Worm (Caenorhabditis elegans) whole organism, L1 larva: Measurements from ENCODE around the gene lact-5.

Experiments
- C16A3.4 ChIP-seq: fragments of 150-350 bp; optimal IDR thresholded peaks from 2 replicates; lab custom pipeline; 2014; ENCODE audit warnings: missing biosample characterization, missing genetic modification characterization
- C34B4.2 ChIP-seq: sonication (generic microtip); optimal IDR thresholded peaks from 2 replicates; lab custom pipeline; 2017; ENCODE audit warnings: mild to moderate bottlenecking, missing genetic modification characterization, missing compliant biosample characterization
- F16B12.6 ChIP-seq: fragments of 150-350 bp; optimal IDR thresholded peaks from 2 replicates; lab custom pipeline; 2014; ENCODE audit warnings: missing biosample characterization, missing genetic modification characterization
- Y116A8C.19 ChIP-seq: sonication (generic microtip); optimal IDR thresholded peaks from 2 replicates; lab custom pipeline; 2016; ENCODE audit warnings: missing compliant biosample characterization, missing genetic modification characterization, borderline replicate concordance
- alr-1 ChIP-seq: fragments of 200-800 bp; sonication (Bioruptor generic); optimal IDR thresholded peaks from 2 replicates; lab custom pipeline; 2018; ENCODE audit warnings: borderline replicate concordance, mild to moderate bottlenecking, missing genetic modification characterization, missing compliant biosample characterization
- aly-2 ChIP-seq: fragments of 150-350 bp; optimal IDR thresholded peaks from 2 replicates; lab custom pipeline; 2014; ENCODE audit warnings: missing biosample characterization, missing genetic modification characterization
- ceh-63 ChIP-seq: fragments of 200-800 bp; sonication (Bioruptor generic); optimal IDR thresholded peaks from 2 replicates; lab custom pipeline; 2018; ENCODE audit warnings: mild to moderate bottlenecking, missing genetic modification characterization, missing compliant biosample characterization
- ceh-8 ChIP-seq: fragments of 200-800 bp; sonication (Bioruptor generic); optimal IDR thresholded peaks from 2 replicates; lab custom pipeline; 2018; ENCODE audit warnings: mild to moderate bottlenecking, missing genetic modification characterization, moderate library complexity, missing compliant biosample characterization
- dpl-1 ChIP-seq, 3 experiments: fragments of 150-350 bp in 2 of 3; sonication (generic microtip) in 1 of 3; optimal IDR thresholded peaks; 2 replicates each; lab custom pipeline; 2014 to 2017; ENCODE audit warnings: missing biosample characterization in 3 of 3, missing genetic modification characterization in 3 of 3, missing genetic modification reagents in 3 of 3
- efl-1 ChIP-seq, 4 experiments: fragments of 150-350 bp; optimal IDR thresholded peaks in 3 of 4; peaks in 1 of 4; 1 replicate in 1 of 4; 2 replicates in 3 of 4; lab custom pipeline; 2014; ENCODE audit warnings: missing biosample characterization in 2 of 4, missing genetic modification characterization in 2 of 4, missing genetic modification reagents in 2 of 4
- egl-27 ChIP-seq, 2 experiments: fragments of 150-350 bp in 1 of 2; sonication (generic microtip); optimal IDR thresholded peaks; 3 replicates each; lab custom pipeline; 2017 to 2018; ENCODE audit warnings: missing biosample characterization in 2 of 2, missing genetic modification characterization in 2 of 2, missing genetic modification reagents in 2 of 2
- elt-2 ChIP-seq: sonication (generic microtip); optimal IDR thresholded peaks from 2 replicates; lab custom pipeline; 2016; ENCODE audit warnings: missing genetic modification characterization, mild to moderate bottlenecking, inconsistent platforms, missing compliant biosample characterization, missing genetic modification reagents
- elt-3 ChIP-seq, 6 experiments: fragments of 150-350 bp in 1 of 6; sonication (generic microtip); optimal IDR thresholded peaks; 2 replicates each; lab custom pipeline; 2017 to 2018; ENCODE audit warnings: missing biosample characterization in 6 of 6, missing genetic modification characterization in 6 of 6, inconsistent platforms in 1 of 6
- fkh-4 ChIP-seq: sonication (generic microtip); optimal IDR thresholded peaks from 2 replicates; lab custom pipeline; 2016; ENCODE audit warnings: missing compliant biosample characterization, missing genetic modification characterization, borderline replicate concordance
- grh-1 ChIP-seq: fragments of 200-800 bp; sonication (Bioruptor generic); IDR thresholded peaks from 2 replicates; pipeline ENCODE4 v1.3.6; 2022; ENCODE audit warnings: missing genetic modification reagents, missing genetic modification characterization, missing compliant biosample characterization
- irx-1 ChIP-seq: sonication (generic microtip); optimal IDR thresholded peaks from 2 replicates; lab custom pipeline; 2016; ENCODE audit warnings: missing genetic modification characterization, missing compliant biosample characterization
- jun-1 ChIP-seq: fragments of 150-350 bp; optimal IDR thresholded peaks from 2 replicates; lab custom pipeline; 2014; ENCODE audit warnings: missing biosample characterization, missing genetic modification reagents, missing genetic modification characterization
- lir-3 ChIP-seq: sonication (generic microtip); optimal IDR thresholded peaks from 2 replicates; lab custom pipeline; 2016; ENCODE audit warnings: mild to moderate bottlenecking, missing genetic modification characterization, moderate library complexity, missing compliant biosample characterization; ENCODE audit not compliant: poor library complexity
- mdl-1 ChIP-seq, 2 experiments: fragments of 150-350 bp; optimal IDR thresholded peaks; 2 replicates each; lab custom pipeline; 2014 to 2017; ENCODE audit warnings: missing biosample characterization in 2 of 2, missing genetic modification characterization in 2 of 2, inconsistent platforms in 1 of 2
- nhr-20 ChIP-seq: sonication (generic microtip); optimal IDR thresholded peaks from 2 replicates; lab custom pipeline; 2016; ENCODE audit warnings: mild to moderate bottlenecking, missing genetic modification characterization, missing compliant biosample characterization
- nhr-237 ChIP-seq: fragments of 150-350 bp; optimal IDR thresholded peaks from 2 replicates; lab custom pipeline; 2014; ENCODE audit warnings: missing biosample characterization, missing genetic modification characterization
- nhr-71 ChIP-seq: sonication (generic microtip); optimal IDR thresholded peaks from 2 replicates; lab custom pipeline; 2016; ENCODE audit warnings: mild to moderate bottlenecking, missing genetic modification characterization, moderate library complexity, missing compliant biosample characterization
- nhr-76 ChIP-seq: sonication (generic microtip); optimal IDR thresholded peaks from 2 replicates; lab custom pipeline; 2017; ENCODE audit warnings: missing biosample characterization, missing genetic modification characterization
- nhr-77 ChIP-seq: fragments of 150-350 bp; optimal IDR thresholded peaks from 2 replicates; lab custom pipeline; 2014; ENCODE audit warnings: missing biosample characterization, missing genetic modification characterization
- nhr-90 ChIP-seq: sonication (generic microtip); optimal IDR thresholded peaks from 2 replicates; lab custom pipeline; 2016; ENCODE audit warnings: mild to moderate bottlenecking, missing genetic modification characterization, missing compliant biosample characterization; ENCODE audit not compliant: poor library complexity
- pqm-1 ChIP-seq: sonication (generic microtip); optimal IDR thresholded peaks from 3 replicates; lab custom pipeline; 2017; ENCODE audit warnings: missing biosample characterization, missing genetic modification characterization
- rnt-1 ChIP-seq: sonication (generic microtip); optimal IDR thresholded peaks from 2 replicates; lab custom pipeline; 2016; ENCODE audit warnings: mild to moderate bottlenecking, missing genetic modification characterization, moderate library complexity, missing compliant biosample characterization
- sox-4 ChIP-seq: sonication (generic microtip); optimal IDR thresholded peaks from 2 replicates; lab custom pipeline; 2016; ENCODE audit warnings: missing genetic modification characterization, missing compliant biosample characterization
- swsn-7 ChIP-seq: sonication (generic microtip); optimal IDR thresholded peaks from 2 replicates; lab custom pipeline; 2016; ENCODE audit warnings: missing genetic modification characterization, missing compliant biosample characterization
- unc-130 ChIP-seq: fragments of 150-350 bp; optimal IDR thresholded peaks from 2 replicates; lab custom pipeline; 2017; ENCODE audit warnings: missing biosample characterization, missing genetic modification characterization, inconsistent platforms

The lact-5 gene

DNA sequence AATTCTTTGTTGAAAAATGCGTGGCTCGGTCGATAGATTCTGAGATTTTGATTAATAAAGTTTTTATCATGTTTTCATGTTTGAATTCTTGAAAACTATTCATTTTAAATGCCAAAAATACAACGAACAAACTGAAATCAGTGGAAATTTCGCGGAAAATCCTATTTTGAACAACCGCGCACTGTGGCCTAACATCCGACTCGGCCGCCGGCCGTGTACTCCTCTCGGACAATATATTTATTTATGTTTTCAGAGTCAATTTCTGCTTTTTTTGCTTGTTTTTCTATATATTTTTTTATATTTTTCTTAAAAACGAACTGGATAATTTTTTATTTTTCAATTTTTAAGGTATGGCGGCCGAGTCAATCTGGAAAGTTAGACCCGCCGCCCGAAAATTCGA lies 30.3 kb downstream of the lact-5 start, which contains the start of gene F26G1.1 (continued):
- peak; percentile 64 for TF ChIP-seq Y116A8C.19 (tag; lab: Kevin White, UChicago)
- no peak for TF ChIP-seq nhr-77
- peak in 1 of 2 experiments; percentile 50 for TF ChIP-seq mdl-1 (tag; optimal IDR thresholded peaks at IDR 0.05; lab: Kevin White, UChicago)
- no peak for TF ChIP-seq pqm-1 (tag; lab: Kevin White, UChicago)
- TF ChIP-seq alr-1 (tag; lab: Kevin White, UChicago), result no peak
- peak; percentile 95 for TF ChIP-seq lir-3 (tag; lab: Kevin White, UChicago)
- TF ChIP-seq elt-2 (tag; lab: Kevin White, UChicago), result peak; percentile 92
- peak; percentile 12 for TF ChIP-seq C16A3.4 (tag; lab: Kevin White, UChicago)
- peak; percentile 84 to 93 (median 92) for TF ChIP-seq dpl-1 (GFP tag; optimal IDR thresholded peaks at IDR 0.05; lab: Kevin White, UChicago)
- peak; percentile 93 for TF ChIP-seq nhr-90 (tag; lab: Kevin White, UChicago)
- TF ChIP-seq grh-1 (GFP tag; lab: Robert Waterston, UW), result peak; percentile 79

ce11 chrII:4790687-4791086 lies 30.9 kb downstream of the lact-5 start:
- TF ChIP-seq ceh-63 (GFP tag; lab: Kevin White, UChicago) (no peak), efl-1 (optimal IDR thresholded peaks at IDR 0.05; lab: Kevin White, UChicago) (peak in 1 of 2 experiments; percentile 1), efl-1 (GFP tag; optimal IDR thresholded peaks at IDR 0.05 in 1 of 2; lab: Kevin White, UChicago) (no peak), rnt-1 (peak; percentile 31), dpl-1 (GFP tag; optimal IDR thresholded peaks at IDR 0.05; lab: Kevin White, UChicago) (peak in 1 of 3 experiments; percentile 11), C34B4.2 (tag; lab: Kevin White, UChicago) (no peak)

- TF ChIP-seq efl-1 (optimal IDR thresholded peaks at IDR 0.05; lab: Kevin White, UChicago) (no peak), efl-1 (GFP tag; optimal IDR thresholded peaks at IDR 0.05 in 1 of 2; lab: Kevin White, UChicago) (peak in 1 of 2 experiments; percentile 53), elt-3 (tag; optimal IDR thresholded peaks at IDR 0.05; lab: Kevin White, UChicago) (no peak)
- TF ChIP-seq, all 84 proteins: peak for 1
Measured at ce11 chrII:4789835-4790343, 31.6 kb downstream of the lact-5 start, which contains the start of gene F26G1.15. F26G1.15 (plus strand) TSS chrII:4790293.

DNA sequence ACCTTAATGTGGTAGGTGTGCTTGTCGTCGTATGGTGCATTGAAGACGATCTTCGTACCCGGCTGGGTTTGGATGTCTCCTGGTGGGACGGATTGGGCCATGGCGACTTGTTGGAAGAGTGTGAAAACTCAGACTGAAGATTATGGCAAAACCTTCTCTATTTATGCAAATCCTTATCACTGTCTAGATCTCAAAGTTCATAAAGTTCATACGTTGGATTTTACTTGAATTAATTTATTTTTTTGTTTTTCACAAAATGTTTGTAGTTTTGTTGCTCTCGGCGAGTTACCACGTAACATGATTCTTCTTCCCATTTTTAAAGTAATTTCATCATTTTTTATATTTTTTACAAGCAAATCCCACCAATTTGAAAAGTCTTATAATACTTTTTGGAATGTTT lies 35.4 kb downstream of the lact-5 start, which contains the start of gene msp-3:
Gene msp-3 (minus strand): TSS at position 101 of the 400 bp plus-strand sequence.
- TF ChIP-seq nhr-20 (tag; lab: Kevin White, UChicago) (no peak), nhr-76 (tag; lab: Kevin White, UChicago) (no peak), aly-2 (tag; lab: Kevin White, UChicago) (no peak)

DNA sequence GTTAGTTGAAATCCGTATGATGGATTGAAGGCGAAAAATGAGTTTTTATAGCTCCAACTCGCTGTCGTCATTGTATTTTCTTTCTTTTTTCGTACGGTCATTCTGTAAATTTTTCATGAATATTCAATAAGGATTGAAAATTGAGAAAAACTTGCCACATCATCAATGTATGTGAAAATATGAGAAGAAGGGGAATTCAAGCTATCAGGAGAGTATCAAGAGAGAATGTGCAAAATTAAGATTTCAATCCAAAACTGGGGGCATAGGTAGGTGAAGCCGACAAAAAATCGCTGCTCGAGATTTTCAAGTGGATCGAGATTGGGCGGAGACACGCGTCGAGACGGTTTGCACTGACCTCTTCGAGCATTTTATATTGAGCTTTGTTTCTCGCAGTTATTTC lies 37.1 kb downstream of the lact-5 start, which contains the start of gene nep-12:
Gene nep-12 (minus strand): TSS at position 101 of the 400 bp plus-strand sequence.
- TF ChIP-seq swsn-7 (no peak), F16B12.6 (tag; lab: Kevin White, UChicago) (no peak), pqm-1 (tag; lab: Kevin White, UChicago) (no peak), nhr-71 (tag; lab: Kevin White, UChicago) (no peak), egl-27 (tag; optimal IDR thresholded peaks at IDR 0.05; lab: Kevin White, UChicago) (no peak), grh-1 (GFP tag; lab: Robert Waterston, UW) (no peak), ceh-8 (GFP tag; lab: Kevin White, UChicago) (no peak), mdl-1 (tag; optimal IDR thresholded peaks at IDR 0.05; lab: Kevin White, UChicago) (no peak), unc-130 (tag; lab: Kevin White, UChicago) (no peak), nhr-237 (tag; lab: Kevin White, UChicago) (no peak), jun-1 (tag; lab: Kevin White, UChicago) (no peak), fkh-4 (tag; lab: Kevin White, UChicago) (no peak), sox-4 (no peak), irx-1 (tag; lab: Kevin White, UChicago) (no peak)
